Fruit fly (Drosophila melanogaster): Measurements from ENCODE around the gene lft.
A peak's percentile ranks its signal among the peaks of the same experiment; 100 is the strongest.

The lft gene

dm6 chr2L:10375464-10376236, 11.4 kb downstream of the lft start, which contains the start of the genes CG33303 and dpr19:
Gene CG33303 (minus strand): TSS chr2L:10375757.
Gene dpr19 (plus strand): TSS chr2L:10376168.
- no peak for TF ChIP-seq svp (GFP tag)
- no peak for TF ChIP-seq CG1621 (tag; optimal IDR thresholded peaks at IDR 0.05)
- no peak for TF ChIP-seq CG11762 (GFP tag; optimal IDR thresholded peaks at IDR 0.05; ENCODE audit: insufficient read depth)
- peak; percentile 43 for TF ChIP-seq CG6854 (GFP tag; optimal IDR thresholded peaks at IDR 0.05)
- TF ChIP-seq salr (GFP tag; optimal IDR thresholded peaks at IDR 0.05): no peak
- no peak for TF ChIP-seq lz (GFP tag; optimal IDR thresholded peaks at IDR 0.05)
- no peak for TF ChIP-seq Sox14 (GFP tag; optimal IDR thresholded peaks at IDR 0.05)
- TF ChIP-seq spab (GFP tag; optimal IDR thresholded peaks at IDR 0.05): no peak
- no peak for TF ChIP-seq Eip93F (GFP tag; optimal IDR thresholded peaks at IDR 0.05)
- no peak for TF ChIP-seq CG32006 (GFP tag; optimal IDR thresholded peaks at IDR 0.05)
- TF ChIP-seq Smox (GFP tag; optimal IDR thresholded peaks at IDR 0.05): no peak
- TF ChIP-seq vri (GFP tag; optimal IDR thresholded peaks at IDR 0.05): no peak
- no peak for TF ChIP-seq CG16779 (tag; optimal IDR thresholded peaks at IDR 0.05)
- TF ChIP-seq CG6163 (GFP tag; IDR thresholded peaks at IDR 0.05): no peak; the same call in 2 of the 3 replicates
- peak; percentile 37 for TF ChIP-seq CG6792 (GFP tag; optimal IDR thresholded peaks at IDR 0.05)
- TF ChIP-seq CG10631 (GFP tag; optimal IDR thresholded peaks at IDR 0.05): peak; percentile 46
- no peak for TF ChIP-seq Lpt (GFP tag; optimal IDR thresholded peaks at IDR 0.05)
- TF ChIP-seq CG9139 (GFP tag; optimal IDR thresholded peaks at IDR 0.05): no peak
- TF ChIP-seq CG31627 (GFP tag; optimal IDR thresholded peaks at IDR 0.05): no peak
- TF ChIP-seq Gug (GFP tag; IDR thresholded peaks at IDR 0.05): peak; percentile 22; the same call in 1 of the 2 replicates
- TF ChIP-seq cyc (GFP tag; optimal IDR thresholded peaks at IDR 0.05): no peak
- peak; percentile 79 for TF ChIP-seq CG15336 (GFP tag; IDR thresholded peaks at IDR 0.05)
- no peak for TF ChIP-seq CG11294 (GFP tag; IDR thresholded peaks at IDR 0.05)
- no peak for TF ChIP-seq OdsH (GFP tag; optimal IDR thresholded peaks at IDR 0.05)
- TF ChIP-seq Hr4 (GFP tag; optimal IDR thresholded peaks at IDR 0.05): no peak
- no peak for TF ChIP-seq ss (GFP tag; optimal IDR thresholded peaks at IDR 0.05)
- TF ChIP-seq CG4318 (GFP tag; optimal IDR thresholded peaks at IDR 0.05): no peak
- peak; percentile 8 for TF ChIP-seq achi (GFP tag; optimal IDR thresholded peaks at IDR 0.05)
- TF ChIP-seq dsx (GFP tag; optimal IDR thresholded peaks at IDR 0.05; ENCODE audit: poor library complexity, severe bottlenecking): peak; percentile 36
- no peak for TF ChIP-seq Blimp-1 (GFP tag; optimal IDR thresholded peaks at IDR 0.05)
- TF ChIP-seq Hr39 (GFP tag; optimal IDR thresholded peaks at IDR 0.05): no peak
- TF ChIP-seq net (GFP tag; optimal IDR thresholded peaks at IDR 0.05): no peak
- no peak for TF ChIP-seq Met (GFP tag; optimal IDR thresholded peaks at IDR 0.05)
- TF ChIP-seq fd59A (GFP tag; optimal IDR thresholded peaks at IDR 0.05): no peak
- no peak for TF ChIP-seq eg (GFP tag; IDR thresholded peaks at IDR 0.05)
- no peak for TF ChIP-seq Eip75B (GFP tag; optimal IDR thresholded peaks at IDR 0.05)
- TF ChIP-seq Ets96B (tag; optimal IDR thresholded peaks at IDR 0.05): peak; percentile 60
- no peak for TF ChIP-seq Sox15 (GFP tag; optimal IDR thresholded peaks at IDR 0.05)
- TF ChIP-seq fd85E (GFP tag; optimal IDR thresholded peaks at IDR 0.05): no peak
- TF ChIP-seq fkh (GFP tag; optimal IDR thresholded peaks at IDR 0.05): no peak
- TF ChIP-seq CG3032 (tag; optimal IDR thresholded peaks at IDR 0.05): peak; percentile 65
- TF ChIP-seq Hr38 (GFP tag; optimal IDR thresholded peaks at IDR 0.05): no peak
- TF ChIP-seq pdm3 (GFP tag; optimal IDR thresholded peaks at IDR 0.05): no peak
- peak; percentile 67; the same call in 2 of the 3 replicates for TF ChIP-seq CG8119 (GFP tag; IDR thresholded peaks at IDR 0.05)
- peak; percentile 24 for TF ChIP-seq CG6808 (GFP tag; optimal IDR thresholded peaks at IDR 0.05)
- no peak for TF ChIP-seq CG8319 (GFP tag; optimal IDR thresholded peaks at IDR 0.05)
- TF ChIP-seq CG34406 (GFP tag; optimal IDR thresholded peaks at IDR 0.05): peak; percentile 51
- no peak for TF ChIP-seq CG3919 (GFP tag; optimal IDR thresholded peaks at IDR 0.05)
- peak; percentile 7 for TF ChIP-seq CG10669 (GFP tag; optimal IDR thresholded peaks at IDR 0.05)
- TF ChIP-seq esn (GFP tag; optimal IDR thresholded peaks at IDR 0.05): peak; percentile 49
- TF ChIP-seq CG8632 (GFP tag; optimal IDR thresholded peaks at IDR 0.05): no peak

Measured in whole organism, prepupa.